Worm (Caenorhabditis elegans): Measurements from ENCODE around the gene F41C6.7.

F41C6.7 gene

ce11 chrX:6926952-6927351, 41.9 kb upstream of the F41C6.7 start:
- no peak for TF ChIP-seq nhr-71 (tag; optimal IDR thresholded peaks at IDR 0.05)
- TF ChIP-seq C34B4.2 (tag; optimal IDR thresholded peaks at IDR 0.05): no peak
- TF ChIP-seq pqm-1 (tag; optimal IDR thresholded peaks at IDR 0.05): no peak
- TF ChIP-seq unc-86 (tag; optimal IDR thresholded peaks at IDR 0.05): no peak
- TF ChIP-seq elt-2 (tag; optimal IDR thresholded peaks at IDR 0.05): peak; percentile 68
- no peak for TF ChIP-seq swsn-7 (tag; optimal IDR thresholded peaks at IDR 0.05)
- no peak for TF ChIP-seq nhr-77 (tag; optimal IDR thresholded peaks at IDR 0.05)
- TF ChIP-seq nhr-47 (tag; optimal IDR thresholded peaks at IDR 0.05): no peak
- TF ChIP-seq nhr-28 (tag; optimal IDR thresholded peaks at IDR 0.05): no peak
- no peak for TF ChIP-seq zag-1 (tag; optimal IDR thresholded peaks at IDR 0.05)
- TF ChIP-seq lin-14 (GFP tag; optimal IDR thresholded peaks at IDR 0.05): peak; percentile 2
- TF ChIP-seq unc-62 (GFP tag; optimal IDR thresholded peaks at IDR 0.05): no peak
- no peak for TF ChIP-seq nhr-19 (GFP tag; conservative IDR thresholded peaks at IDR 0.05)
- TF ChIP-seq irx-1 (tag; optimal IDR thresholded peaks at IDR 0.05): no peak

- TF ChIP-seq mdl-1 (tag; optimal IDR thresholded peaks at IDR 0.05) (no peak), lin-13 (GFP tag; optimal IDR thresholded peaks at IDR 0.05) (no peak), lin-35 (GFP tag; optimal IDR thresholded peaks at IDR 0.05) (peak in 1 of 2 experiments; percentile 14), lin-14 (GFP tag; optimal IDR thresholded peaks at IDR 0.05) (peak; percentile 33), jun-1 (tag; optimal IDR thresholded peaks at IDR 0.05) (peak; percentile 20), elt-2 (tag; optimal IDR thresholded peaks at IDR 0.05) (peak; percentile 81)
Measured at ce11 chrX:6924461-6924860, 39.4 kb upstream of the F41C6.7 start, which contains the start of gene otpl-3. TSS of gene otpl-3 (minus strand) at chrX:6924764.

ce11 chrX:6920132-6920531, 35.1 kb upstream of the F41C6.7 start:
- TF ChIP-seq elt-2 (tag; optimal IDR thresholded peaks at IDR 0.05) (peak; percentile 63), fkh-4 (tag; optimal IDR thresholded peaks at IDR 0.05; ENCODE audit: borderline replicate concordance) (no peak)

ce11 chrX:6916150-6916549, 31.1 kb upstream of the F41C6.7 start:
- peak; percentile 49 for TF ChIP-seq nhr-71 (tag; optimal IDR thresholded peaks at IDR 0.05)
- peak; percentile 9 for TF ChIP-seq nhr-47 (tag; optimal IDR thresholded peaks at IDR 0.05)
- peak; percentile 76 for TF ChIP-seq nhr-85 (tag)
- TF ChIP-seq fkh-8 (tag; optimal IDR thresholded peaks at IDR 0.05): peak; percentile 20
- TF ChIP-seq lin-14 (GFP tag; optimal IDR thresholded peaks at IDR 0.05): peak; percentile 69
- no peak for TF ChIP-seq xbp-1 (tag; optimal IDR thresholded peaks at IDR 0.05)
- no peak for TF ChIP-seq pax-3 (tag; optimal IDR thresholded peaks at IDR 0.05)
- peak; percentile 29 for TF ChIP-seq tbx-2 (tag; optimal IDR thresholded peaks at IDR 0.05)

ce11 chrX:6915279-6915678, 30.2 kb upstream of the F41C6.7 start:
- TF ChIP-seq ces-1 (GFP tag; optimal IDR thresholded peaks at IDR 0.05) (no peak), tbx-2 (tag; optimal IDR thresholded peaks at IDR 0.05) (no peak), unc-130 (tag; optimal IDR thresholded peaks at IDR 0.05) (no peak), dsc-1 (tag; optimal IDR thresholded peaks at IDR 0.05) (peak; percentile 33), isw-1 (GFP tag; IDR thresholded peaks at IDR 0.05) (no peak), efl-1 (optimal IDR thresholded peaks at IDR 0.05) (no peak), efl-1 (GFP tag; optimal IDR thresholded peaks at IDR 0.05 in 1 of 2) (peak in 1 of 2 experiments; percentile 22), lsy-2 (tag; optimal IDR thresholded peaks at IDR 0.05) (no peak), nhr-19 (GFP tag; conservative IDR thresholded peaks at IDR 0.05) (no peak), C16A3.4 (tag; optimal IDR thresholded peaks at IDR 0.05) (no peak), mef-2 (tag; optimal IDR thresholded peaks at IDR 0.05) (no peak), ama-1 (optimal IDR thresholded peaks at IDR 0.05) (no peak)

- TF ChIP-seq lin-39 (tag; optimal IDR thresholded peaks at IDR 0.05) (no peak), ces-1 (GFP tag; optimal IDR thresholded peaks at IDR 0.05) (no peak), nhr-237 (tag; optimal IDR thresholded peaks at IDR 0.05) (no peak), dsc-1 (tag; optimal IDR thresholded peaks at IDR 0.05) (no peak)
Measured at ce11 chrX:6913989-6914388, 28.9 kb upstream of the F41C6.7 start, which contains the start of gene nhx-4. TSS of gene nhx-4 (plus strand) at chrX:6914289.
